Fruit fly (Drosophila melanogaster): ENCODE results near the gene Prp5.

- TF ChIP-seq CG8478 (optimal IDR thresholded peaks at IDR 0.05) = no peak
- TF ChIP-seq pan (optimal IDR thresholded peaks at IDR 0.05) = no peak
- TF ChIP-seq psq (optimal IDR thresholded peaks at IDR 0.05) = no peak
These were observed 31.6 kb upstream of the Prp5 start for dm6 chrX:15313389-15313788.

Data from whole organism.